Fruit fly (Drosophila melanogaster) whole organism, embryonic: ENCODE measurements around the gene CG1309.

Source experiments
- BEAF-32 ChIP-seq: fragments of 200-800 bp; sonication (Bioruptor generic); optimal IDR thresholded peaks from 3 replicates; lab custom pipeline; 2017; ENCODE audit warnings: missing biosample characterization, missing genetic modification characterization, mild to moderate bottlenecking, moderate library complexity, missing genetic modification reagents
- Bgb ChIP-seq: fragments of 200-800 bp; sonication (Bioruptor generic); IDR thresholded peaks from 2 replicates; pipeline ENCODE4 v1.3.6; 2022; ENCODE audit warnings: missing biosample characterization, missing genetic modification characterization; ENCODE audit not compliant: partially characterized antibody
- CG10147 ChIP-seq: fragments of 200-800 bp; sonication (Bioruptor generic); optimal IDR thresholded peaks from 2 replicates; lab custom pipeline; 2019; ENCODE audit warnings: missing biosample characterization, mild to moderate bottlenecking, missing genetic modification characterization, moderate library complexity
- CG1024 ChIP-seq: fragments of 200-800 bp; sonication (Bioruptor generic); IDR thresholded peaks from 2 replicates; pipeline ENCODE4 v1.3.6; 2022; ENCODE audit warnings: missing biosample characterization, missing genetic modification characterization
- CG10543 ChIP-seq: fragments of 200-800 bp; sonication (Bioruptor generic); optimal IDR thresholded peaks from 3 replicates; lab custom pipeline; 2017; ENCODE audit warnings: missing biosample characterization, mild to moderate bottlenecking, missing genetic modification characterization, moderate library complexity
- CG11398 ChIP-seq: fragments of 200-800 bp; sonication (Bioruptor generic); optimal IDR thresholded peaks from 2 replicates; lab custom pipeline; 2016; ENCODE audit warnings: missing biosample characterization, missing genetic modification characterization
- CG12299 ChIP-seq: fragments of 200-800 bp; sonication (Bioruptor generic); optimal IDR thresholded peaks from 2 replicates; lab custom pipeline; 2018; ENCODE audit warnings: missing biosample characterization, mild to moderate bottlenecking, missing genetic modification characterization
- CG12659 ChIP-seq: fragments of 200-800 bp; sonication (Bioruptor generic); optimal IDR thresholded peaks from 3 replicates; lab custom pipeline; 2017; ENCODE audit warnings: mild to moderate bottlenecking, missing biosample characterization, missing genetic modification reagents, missing genetic modification characterization
- CG12769 ChIP-seq: fragments of 200-800 bp; sonication (Bioruptor generic); optimal IDR thresholded peaks from 2 replicates; lab custom pipeline; 2019; ENCODE audit warnings: missing biosample characterization, mild to moderate bottlenecking, missing genetic modification characterization, moderate library complexity
- CG14441 ChIP-seq: fragments of 200-800 bp; sonication (Bioruptor generic); IDR thresholded peaks from 2 replicates; pipeline ENCODE4 v1.3.6; 2022; ENCODE audit warnings: missing biosample characterization, missing genetic modification characterization
- CG14667 ChIP-seq: fragments of 200-800 bp; sonication (Bioruptor generic); IDR thresholded peaks from 2 replicates; pipeline ENCODE4 v1.3.6; 2022; ENCODE audit warnings: missing biosample characterization, missing genetic modification characterization
- CG14710 ChIP-seq: fragments of 200-800 bp; sonication (Bioruptor generic); optimal IDR thresholded peaks from 3 replicates; lab custom pipeline; 2019; ENCODE audit warnings: missing biosample characterization, mild to moderate bottlenecking, missing genetic modification characterization, moderate library complexity
- CG2116 ChIP-seq: fragments of 200-800 bp; sonication (Bioruptor generic); optimal IDR thresholded peaks from 3 replicates; lab custom pipeline; 2018; ENCODE audit warnings: missing biosample characterization, mild to moderate bottlenecking, missing genetic modification characterization
- CG31224 ChIP-seq: fragments of 200-800 bp; sonication (Bioruptor generic); IDR thresholded peaks from 2 replicates; pipeline ENCODE4 v1.3.6; 2022; ENCODE audit warnings: missing biosample characterization, missing genetic modification characterization
- CG33213 ChIP-seq: fragments of 200-800 bp; sonication (Bioruptor generic); optimal IDR thresholded peaks from 3 replicates; lab custom pipeline; 2016; ENCODE audit warnings: missing biosample characterization, missing genetic modification characterization
- CG43689 ChIP-seq: fragments of 200-800 bp; sonication (Bioruptor generic); IDR thresholded peaks from 2 replicates; pipeline ENCODE4 v1.3.6; 2022; ENCODE audit warnings: missing biosample characterization, missing genetic modification characterization
- CG4404 ChIP-seq: fragments of 200-800 bp; sonication (Bioruptor generic); IDR thresholded peaks from 2 replicates; pipeline ENCODE4 v1.3.6; 2022; ENCODE audit warnings: missing biosample characterization, missing genetic modification characterization
- CG4707 ChIP-seq: fragments of 200-800 bp; sonication (Bioruptor generic); optimal IDR thresholded peaks from 2 replicates; lab custom pipeline; 2018; ENCODE audit warnings: missing biosample characterization, mild to moderate bottlenecking, missing genetic modification characterization, moderate library complexity
- CG6854 ChIP-seq: fragments of 200-800 bp; sonication (Bioruptor generic); optimal IDR thresholded peaks from 3 replicates; lab custom pipeline; 2017; ENCODE audit warnings: missing biosample characterization, mild to moderate bottlenecking, missing genetic modification characterization
- CkIIα-i1 ChIP-seq: fragments of 200-800 bp; sonication (Bioruptor generic); IDR thresholded peaks from 2 replicates; pipeline ENCODE4 v1.3.6; 2022; ENCODE audit warnings: missing biosample characterization, missing genetic modification characterization
- Dref ChIP-seq: fragments of 200-800 bp; sonication (Bioruptor generic); IDR thresholded peaks from 2 replicates; pipeline ENCODE4 v1.3.6; 2022; ENCODE audit warnings: missing biosample characterization, missing genetic modification characterization
- GATAe ChIP-seq: fragments of 200-800 bp; sonication (Bioruptor generic); conservative IDR thresholded peaks from 2 replicates; pipeline ENCODE4 v1.3.6; 2022; ENCODE audit warnings: missing biosample characterization, missing genetic modification characterization
- HLHmδ ChIP-seq: fragments of 200-800 bp; sonication (Bioruptor generic); optimal IDR thresholded peaks from 2 replicates; lab custom pipeline; 2018; ENCODE audit warnings: missing biosample characterization, mild to moderate bottlenecking, missing genetic modification characterization, moderate library complexity
- Hmx ChIP-seq: fragments of 200-800 bp; sonication (Bioruptor generic); optimal IDR thresholded peaks from 2 replicates; lab custom pipeline; 2016; ENCODE audit warnings: missing biosample characterization, missing genetic modification characterization
- Jarid2 ChIP-seq: fragments of 200-800 bp; sonication (Bioruptor generic); optimal IDR thresholded peaks from 3 replicates; lab custom pipeline; 2017; ENCODE audit warnings: mild to moderate bottlenecking, missing biosample characterization, missing genetic modification reagents, missing genetic modification characterization
- MBD-R2 ChIP-seq: fragments of 200-800 bp; sonication (Bioruptor generic); IDR thresholded peaks from 2 replicates; pipeline ENCODE4 v1.3.6; 2022; ENCODE audit warnings: missing biosample characterization, missing genetic modification characterization
- Optix ChIP-seq: fragments of 200-800 bp; sonication (Bioruptor generic); IDR thresholded peaks from 3 replicates; pipeline ENCODE4 v1.3.6; 2022; ENCODE audit warnings: missing biosample characterization, missing genetic modification characterization
- Six4 ChIP-seq: fragments of 200-800 bp; sonication (Bioruptor generic); optimal IDR thresholded peaks from 2 replicates; lab custom pipeline; 2016; ENCODE audit warnings: missing biosample characterization, missing genetic modification characterization
- Sox102F ChIP-seq: fragments of 200-800 bp; sonication (Bioruptor generic); optimal IDR thresholded peaks from 2 replicates; lab custom pipeline; 2018; ENCODE audit warnings: missing biosample characterization, mild to moderate bottlenecking, missing genetic modification characterization, moderate library complexity
- Sry-β ChIP-seq: fragments of 200-800 bp; sonication (Bioruptor generic); optimal IDR thresholded peaks from 2 replicates; lab custom pipeline; 2018; ENCODE audit warnings: missing biosample characterization, mild to moderate bottlenecking, missing genetic modification characterization, moderate library complexity
- Stat92E ChIP-seq, 3 experiments: fragments of >200 bp in 2 of 3; fragments of 200-800 bp in 1 of 3; sonication (Bioruptor generic) in 1 of 3; optimal IDR thresholded peaks; 2 replicates each; lab custom pipeline; 2017 to 2019; ENCODE audit warnings: missing biosample characterization in 3 of 3, missing genetic modification characterization in 3 of 3, mild to moderate bottlenecking in 1 of 3, moderate library complexity in 1 of 3
- TFAM ChIP-seq: fragments of 200-800 bp; sonication (Bioruptor generic); optimal IDR thresholded peaks from 2 replicates; lab custom pipeline; 2017; ENCODE audit warnings: missing biosample characterization, missing genetic modification characterization, inconsistent platforms
- ap ChIP-seq: fragments of 200-800 bp; sonication (Bioruptor generic); IDR thresholded peaks from 2 replicates; pipeline ENCODE4 v1.3.6; 2022; ENCODE audit warnings: missing biosample characterization, missing genetic modification characterization
- dmrt99B ChIP-seq: fragments of 200-800 bp; sonication (Bioruptor generic); optimal IDR thresholded peaks from 2 replicates; lab custom pipeline; 2018; ENCODE audit warnings: missing biosample characterization, mild to moderate bottlenecking, missing genetic modification characterization, moderate library complexity
- exex ChIP-seq: fragments of 200-800 bp; sonication (Bioruptor generic); optimal IDR thresholded peaks from 4 replicates; lab custom pipeline; 2018; ENCODE audit warnings: missing biosample characterization, mild to moderate bottlenecking, missing genetic modification characterization, moderate library complexity
- fd96Cb ChIP-seq: fragments of 200-800 bp; sonication (Bioruptor generic); optimal IDR thresholded peaks from 2 replicates; lab custom pipeline; 2018; ENCODE audit warnings: missing biosample characterization, mild to moderate bottlenecking, missing genetic modification characterization, moderate library complexity
- ftz-f1 ChIP-seq: fragments of 200-800 bp; sonication (Bioruptor generic); optimal IDR thresholded peaks from 2 replicates; lab custom pipeline; 2016; ENCODE audit warnings: missing biosample characterization, missing genetic modification characterization
- hb ChIP-seq: fragments of 200-800 bp; sonication (Bioruptor generic); IDR thresholded peaks from 3 replicates; pipeline ENCODE4 v1.3.6; 2022; ENCODE audit warnings: missing biosample characterization, missing genetic modification characterization; ENCODE audit not compliant: partially characterized antibody
- kay ChIP-seq: fragments of 200-800 bp; sonication (Bioruptor generic); optimal IDR thresholded peaks from 2 replicates; lab custom pipeline; 2016; ENCODE audit warnings: missing biosample characterization, missing genetic modification characterization
- nau ChIP-seq: fragments of 200-800 bp; sonication (Bioruptor generic); optimal IDR thresholded peaks from 3 replicates; lab custom pipeline; 2017; ENCODE audit warnings: missing biosample characterization, mild to moderate bottlenecking, missing genetic modification characterization, missing genetic modification reagents
- nom ChIP-seq: fragments of 200-800 bp; sonication (Bioruptor generic); optimal IDR thresholded peaks from 2 replicates; lab custom pipeline; 2017; ENCODE audit warnings: missing biosample characterization, missing genetic modification characterization, mild to moderate bottlenecking, moderate library complexity, missing genetic modification reagents
- pho ChIP-seq: fragments of 200-800 bp; sonication (Bioruptor generic); optimal IDR thresholded peaks from 2 replicates; lab custom pipeline; 2016; ENCODE audit warnings: missing biosample characterization, missing genetic modification characterization
- pnt ChIP-seq: fragments of 200-800 bp; sonication (Bioruptor generic); optimal IDR thresholded peaks from 3 replicates; lab custom pipeline; 2016; ENCODE audit warnings: missing biosample characterization, missing genetic modification characterization
- sqz ChIP-seq: fragments of 200-800 bp; sonication (Bioruptor generic); optimal IDR thresholded peaks from 3 replicates; lab custom pipeline; 2018; ENCODE audit warnings: missing biosample characterization, mild to moderate bottlenecking, missing genetic modification characterization
- tio ChIP-seq: fragments of 200-800 bp; sonication (Bioruptor generic); optimal IDR thresholded peaks from 2 replicates; lab custom pipeline; 2017; ENCODE audit warnings: missing biosample characterization, missing genetic modification characterization, inconsistent platforms
- wek ChIP-seq: fragments of 200-800 bp; sonication (Bioruptor generic); optimal IDR thresholded peaks from 3 replicates; lab custom pipeline; 2018; ENCODE audit warnings: missing biosample characterization, mild to moderate bottlenecking, missing genetic modification characterization, moderate library complexity
- zfh1 ChIP-seq: fragments of 200-800 bp; sonication (Bioruptor generic); IDR thresholded peaks from 3 replicates; pipeline ENCODE4 v1.3.6; 2022; ENCODE audit warnings: missing biosample characterization, missing genetic modification characterization

Gene CG1309

DNA sequence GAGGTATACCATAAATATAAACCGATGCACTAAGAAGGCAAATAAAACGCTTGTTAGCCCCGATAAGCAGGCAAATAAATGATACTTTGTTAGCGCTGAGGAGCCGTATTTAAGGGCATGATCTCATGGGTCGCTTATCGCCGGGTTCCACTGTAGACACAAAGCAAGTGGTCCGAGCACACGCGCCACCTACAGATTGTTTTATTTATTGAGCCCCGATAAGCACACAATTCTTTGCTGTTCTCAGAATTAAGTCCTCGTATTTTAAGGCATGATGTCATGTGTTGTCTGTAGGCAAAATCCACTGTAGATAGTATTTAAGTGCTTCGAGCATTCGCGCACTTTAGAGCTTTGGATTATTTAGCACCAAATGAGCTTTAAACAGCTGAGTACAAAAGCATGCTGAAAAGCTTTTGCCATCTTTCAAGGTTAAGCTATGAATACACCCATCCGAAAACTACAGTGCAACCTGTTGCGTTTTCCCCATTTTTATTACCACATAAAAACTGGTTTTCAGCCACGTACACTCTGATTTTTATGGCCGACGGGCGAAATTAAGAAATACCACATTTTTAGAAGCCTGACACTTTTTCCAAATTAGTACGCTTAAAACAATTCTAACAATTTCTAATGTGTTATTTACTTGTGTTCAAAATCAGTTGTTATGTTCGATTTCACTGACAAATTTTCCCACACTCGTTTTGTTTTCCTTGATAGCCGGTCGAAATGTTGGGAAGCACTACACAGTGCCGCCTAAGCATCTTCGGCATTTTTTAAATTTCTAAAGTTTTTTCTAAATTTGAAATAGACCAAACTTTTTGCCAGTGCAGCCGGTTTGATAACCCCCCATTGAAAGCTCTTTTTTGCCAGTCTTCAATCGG, 19.5 kb upstream of the CG1309 start, which contains the start of gene Sqor (continued):
- TF ChIP-seq pnt (GFP tag; lab: Kevin White, UChicago) (peak; percentile 82), CG14667 (GFP tag; lab: Robert Waterston, UW) (peak; percentile 63), CG4404 (peak; percentile 46), CG12299 (tag; lab: Kevin White, UChicago) (peak; percentile 83), CG14441 (peak; percentile 80), GATAe (GFP tag; lab: Robert Waterston, UW) (peak; percentile 66), CkIIα-i1 (GFP tag; lab: Robert Waterston, UW) (no peak; the same call in 1 of the 2 replicates), CG11398 (GFP tag; lab: Kevin White, UChicago) (peak; percentile 72), sqz (GFP tag; lab: Kevin White, UChicago) (peak; percentile 74), wek (GFP tag; lab: Kevin White, UChicago) (peak; percentile 58), Optix (GFP tag; lab: Robert Waterston, UW) (peak; percentile 83), nom (GFP tag; lab: Kevin White, UChicago) (peak; percentile 91), nau (GFP tag; lab: Kevin White, UChicago) (no peak), CG12659 (GFP tag; lab: Kevin White, UChicago) (peak; percentile 91), CG6854 (GFP tag; lab: Kevin White, UChicago) (peak; percentile 83), Sox102F (peak; percentile 89), CG31224 (peak; percentile 63), dmrt99B (tag; lab: Kevin White, UChicago) (peak; percentile 88), hb (GFP tag; lab: Robert Waterston, UW) (no peak), CG4707 (GFP tag; lab: Kevin White, UChicago) (peak; percentile 34), pho (GFP tag; lab: Kevin White, UChicago) (peak; percentile 90), CG2116 (GFP tag; lab: Kevin White, UChicago) (peak; percentile 54), fd96Cb (peak; percentile 73), Hmx (GFP tag; lab: Kevin White, UChicago) (peak; percentile 77), CG43689 (GFP tag; lab: Robert Waterston, UW) (no peak; the same call in 1 of the 2 replicates), CG10543 (GFP tag; lab: Kevin White, UChicago) (peak; percentile 92), Six4 (peak; percentile 32), ftz-f1 (peak; percentile 98), Dref (GFP tag; lab: Robert Waterston, UW) (no peak; the same call in 1 of the 2 replicates), tio (GFP tag; lab: Kevin White, UChicago) (no peak), TFAM (GFP tag; lab: Kevin White, UChicago) (no peak), CG33213 (peak; percentile 79), CG12769 (tag; lab: Kevin White, UChicago) (peak; percentile 90), ap (GFP tag; lab: Robert Waterston, UW) (peak; percentile 54), zfh1 (GFP tag; lab: Robert Waterston, UW) (peak; percentile 66; the same call in 2 of the 3 replicates), CG1024 (GFP tag; lab: Robert Waterston, UW) (peak; percentile 59), Jarid2 (GFP tag; lab: Kevin White, UChicago) (peak; percentile 54), Bgb (peak; percentile 36; the same call in 1 of the 2 replicates), BEAF-32 (GFP tag; lab: Kevin White, UChicago) (no peak), HLHmδ (GFP tag; lab: Kevin White, UChicago) (no peak), CG14710 (tag; lab: Kevin White, UChicago) (peak; percentile 21), exex (tag; lab: Kevin White, UChicago) (peak; percentile 44), Sry-β (GFP tag; lab: Kevin White, UChicago) (no peak), MBD-R2 (GFP tag; lab: Robert Waterston, UW) (peak; percentile 53; the same call in 1 of the 2 replicates), kay (GFP tag; lab: Kevin White, UChicago) (peak; percentile 54), CG10147 (peak; percentile 91), Stat92E (GFP tag; optimal IDR thresholded peaks at IDR 0.05; lab: Kevin White, UChicago) (peak in 1 of 3 experiments; percentile 75)
